Worm (Caenorhabditis elegans) whole organism, late embryonic: Measurements from ENCODE around the gene T15B7.14.
A peak's percentile ranks its signal among the peaks of the same experiment; 100 is the strongest.

Experiments
- C08G9.2 ChIP-seq: sonication (generic microtip); optimal IDR thresholded peaks from 2 replicates; lab custom pipeline; 2016; ENCODE audit warnings: mild to moderate bottlenecking, missing genetic modification characterization, moderate library complexity, missing compliant biosample characterization
- C38D4.7 ChIP-seq: fragments of 200-800 bp; sonication (Bioruptor generic); optimal IDR thresholded peaks from 2 replicates; lab custom pipeline; 2018; ENCODE audit warnings: mild to moderate bottlenecking, missing genetic modification characterization, moderate library complexity, missing compliant biosample characterization
- F13H6.1 ChIP-seq: sonication (generic microtip); optimal IDR thresholded peaks from 2 replicates; lab custom pipeline; 2016; ENCODE audit warnings: missing genetic modification characterization, missing compliant biosample characterization
- K02D7.2 ChIP-seq: sonication (generic microtip); optimal IDR thresholded peaks from 2 replicates; lab custom pipeline; 2017; ENCODE audit warnings: mild to moderate bottlenecking, missing genetic modification characterization, missing compliant biosample characterization
- K09A11.1 ChIP-seq: sonication (generic microtip); optimal IDR thresholded peaks from 2 replicates; lab custom pipeline; 2017; ENCODE audit warnings: antibody characterized with exemption, mild to moderate bottlenecking, missing genetic modification characterization, missing compliant biosample characterization; ENCODE audit not compliant: insufficient read depth
- T23F11.4 ChIP-seq: fragments of 200-800 bp; sonication (Bioruptor generic); optimal IDR thresholded peaks from 2 replicates; lab custom pipeline; 2018; ENCODE audit warnings: mild to moderate bottlenecking, missing genetic modification characterization, missing compliant biosample characterization
- Y22D7AL.16 ChIP-seq: sonication (generic microtip); optimal IDR thresholded peaks from 2 replicates; lab custom pipeline; 2016; ENCODE audit warnings: missing genetic modification characterization, missing compliant biosample characterization
- ama-1 ChIP-seq: fragments of 150-350 bp; optimal IDR thresholded peaks from 2 replicates; lab custom pipeline; 2014
- ceh-14 ChIP-seq: sonication (generic microtip); optimal IDR thresholded peaks from 2 replicates; lab custom pipeline; 2016; ENCODE audit warnings: missing genotype, missing genetic modification characterization, missing compliant biosample characterization
- ceh-19 ChIP-seq: fragments of 200-800 bp; sonication (Bioruptor generic); optimal IDR thresholded peaks from 2 replicates; lab custom pipeline; 2018; ENCODE audit warnings: mild to moderate bottlenecking, missing genetic modification characterization, missing compliant biosample characterization
- ceh-2 ChIP-seq: sonication (generic microtip); optimal IDR thresholded peaks from 2 replicates; lab custom pipeline; 2016; ENCODE audit warnings: missing genotype, missing genetic modification characterization, missing compliant biosample characterization
- ceh-22 ChIP-seq: sonication (generic microtip); optimal IDR thresholded peaks from 2 replicates; lab custom pipeline; 2017; ENCODE audit warnings: missing biosample characterization, missing genetic modification characterization
- ceh-31 ChIP-seq: sonication (generic microtip); optimal IDR thresholded peaks from 2 replicates; lab custom pipeline; 2016; ENCODE audit warnings: missing genetic modification characterization, missing compliant biosample characterization
- ceh-45 ChIP-seq: fragments of 200-800 bp; sonication (Bioruptor generic); IDR thresholded peaks from 2 replicates; pipeline ENCODE4 v1.3.6; 2022; ENCODE audit warnings: missing genetic modification reagents, missing genetic modification characterization, missing compliant biosample characterization
- ceh-48 ChIP-seq: sonication (generic microtip); optimal IDR thresholded peaks from 2 replicates; lab custom pipeline; 2016; ENCODE audit warnings: missing genetic modification characterization, inconsistent platforms, missing compliant biosample characterization
- ceh-6 ChIP-seq: fragments of 200-800 bp; sonication (Bioruptor generic); optimal IDR thresholded peaks from 2 replicates; lab custom pipeline; 2018; ENCODE audit warnings: mild to moderate bottlenecking, missing genetic modification characterization, missing compliant biosample characterization
- ceh-9 ChIP-seq: sonication (generic microtip); optimal IDR thresholded peaks from 2 replicates; lab custom pipeline; 2016; ENCODE audit warnings: mild to moderate bottlenecking, missing genetic modification characterization, inconsistent platforms, missing compliant biosample characterization
- che-1 ChIP-seq: sonication (generic microtip); optimal IDR thresholded peaks from 2 replicates; lab custom pipeline; 2016; ENCODE audit warnings: mild to moderate bottlenecking, missing genetic modification characterization, missing compliant biosample characterization
- dmd-4 ChIP-seq: sonication (generic microtip); optimal IDR thresholded peaks from 2 replicates; lab custom pipeline; 2016; ENCODE audit warnings: borderline replicate concordance, missing genetic modification characterization, missing compliant biosample characterization
- dve-1 ChIP-seq: sonication (generic microtip); optimal IDR thresholded peaks from 2 replicates; lab custom pipeline; 2017; ENCODE audit warnings: antibody characterized with exemption, mild to moderate bottlenecking, missing genetic modification characterization, missing compliant biosample characterization
- elt-2 ChIP-seq: sonication (generic microtip); optimal IDR thresholded peaks from 2 replicates; lab custom pipeline; 2016; ENCODE audit warnings: missing genetic modification reagents, missing genetic modification characterization, missing compliant biosample characterization
- elt-4 ChIP-seq: sonication (generic microtip); optimal IDR thresholded peaks from 2 replicates; lab custom pipeline; 2016; ENCODE audit warnings: missing genetic modification characterization, missing compliant biosample characterization
- eyg-1 ChIP-seq: sonication (generic microtip); optimal IDR thresholded peaks from 2 replicates; lab custom pipeline; 2016; ENCODE audit warnings: missing genotype, missing genetic modification characterization, missing compliant biosample characterization
- fax-1 ChIP-seq: sonication (generic microtip); optimal IDR thresholded peaks from 2 replicates; lab custom pipeline; 2016; ENCODE audit warnings: missing genotype, missing genetic modification characterization, missing compliant biosample characterization
- fkh-10 ChIP-seq: fragments of 150-350 bp; optimal IDR thresholded peaks from 2 replicates; lab custom pipeline; 2014; ENCODE audit warnings: missing biosample characterization, missing genetic modification reagents, missing genetic modification characterization
- fkh-6 ChIP-seq: sonication (generic microtip); optimal IDR thresholded peaks from 2 replicates; lab custom pipeline; 2016; ENCODE audit warnings: missing genetic modification characterization, missing compliant biosample characterization
- gmeb-2 ChIP-seq: sonication (generic microtip); optimal IDR thresholded peaks from 2 replicates; lab custom pipeline; 2016; ENCODE audit warnings: missing genetic modification characterization, inconsistent platforms, missing compliant biosample characterization
- hlh-30 ChIP-seq: sonication (generic microtip); optimal IDR thresholded peaks from 2 replicates; lab custom pipeline; 2017; ENCODE audit warnings: antibody characterized with exemption, missing genetic modification characterization, missing compliant biosample characterization; ENCODE audit not compliant: insufficient read depth
- hlh-6 ChIP-seq: sonication (generic microtip); optimal IDR thresholded peaks from 2 replicates; lab custom pipeline; 2016; ENCODE audit warnings: missing genotype, missing genetic modification characterization, missing compliant biosample characterization
- lin-11 ChIP-seq: fragments of 200-800 bp; sonication (Bioruptor generic); optimal IDR thresholded peaks from 2 replicates; lab custom pipeline; 2018; ENCODE audit warnings: mild to moderate bottlenecking, missing genetic modification characterization, missing compliant biosample characterization
- madf-2 ChIP-seq: sonication (generic microtip); optimal IDR thresholded peaks from 2 replicates; lab custom pipeline; 2017; ENCODE audit warnings: missing genetic modification characterization, missing compliant biosample characterization
- mec-3 ChIP-seq: sonication (generic microtip); optimal IDR thresholded peaks from 2 replicates; lab custom pipeline; 2016; ENCODE audit warnings: borderline replicate concordance, missing genetic modification characterization, missing compliant biosample characterization
- nfya-1 ChIP-seq: sonication (generic microtip); optimal IDR thresholded peaks from 2 replicates; lab custom pipeline; 2017; ENCODE audit warnings: missing genetic modification characterization, mild to moderate bottlenecking, missing compliant biosample characterization, antibody characterized with exemption, moderate library complexity
- nhr-11 ChIP-seq: fragments of 150-350 bp; optimal IDR thresholded peaks from 2 replicates; lab custom pipeline; 2014; ENCODE audit warnings: missing biosample characterization, missing genetic modification characterization
- nhr-232 ChIP-seq: sonication (generic microtip); optimal IDR thresholded peaks from 2 replicates; lab custom pipeline; 2016; ENCODE audit warnings: missing genetic modification characterization, missing compliant biosample characterization
- npax-4 ChIP-seq: sonication (generic microtip); optimal IDR thresholded peaks from 2 replicates; lab custom pipeline; 2016; ENCODE audit warnings: missing genetic modification characterization, missing compliant biosample characterization
- pag-3 ChIP-seq: sonication (generic microtip); optimal IDR thresholded peaks from 2 replicates; lab custom pipeline; 2016; ENCODE audit warnings: missing compliant biosample characterization, missing genetic modification characterization, borderline replicate concordance
- pat-9 ChIP-seq: fragments of 200-800 bp; sonication (Bioruptor generic); optimal IDR thresholded peaks from 2 replicates; lab custom pipeline; 2018; ENCODE audit warnings: mild to moderate bottlenecking, missing genetic modification characterization, moderate library complexity, missing compliant biosample characterization
- pax-1 ChIP-seq: fragments of 150-350 bp; optimal IDR thresholded peaks from 2 replicates; lab custom pipeline; 2014; ENCODE audit warnings: missing biosample characterization, missing genetic modification characterization
- pqm-1 ChIP-seq: sonication (generic microtip); optimal IDR thresholded peaks from 2 replicates; lab custom pipeline; 2016; ENCODE audit warnings: missing genetic modification characterization, missing compliant biosample characterization
- ref-2 ChIP-seq: sonication (generic microtip); optimal IDR thresholded peaks from 2 replicates; lab custom pipeline; 2016; ENCODE audit warnings: missing genetic modification characterization, missing compliant biosample characterization
- rnt-1 ChIP-seq: sonication (generic microtip); optimal IDR thresholded peaks from 2 replicates; lab custom pipeline; 2016; ENCODE audit warnings: missing genetic modification characterization, missing compliant biosample characterization
- sdc-2 ChIP-seq: sonication (generic microtip); optimal IDR thresholded peaks from 2 replicates; lab custom pipeline; 2016; ENCODE audit warnings: missing genotype, missing genetic modification characterization, missing compliant biosample characterization
- sox-2 ChIP-seq: fragments of 200-800 bp; sonication (Bioruptor generic); IDR thresholded peaks from 2 replicates; pipeline ENCODE4 v1.3.6; 2022; ENCODE audit warnings: missing genetic modification reagents, missing genetic modification characterization, missing compliant biosample characterization
- sox-4 ChIP-seq: sonication (generic microtip); optimal IDR thresholded peaks from 2 replicates; lab custom pipeline; 2017; ENCODE audit warnings: mild to moderate bottlenecking, missing genetic modification characterization, inconsistent platforms, missing compliant biosample characterization
- tbx-2 ChIP-seq: sonication (generic microtip); optimal IDR thresholded peaks from 2 replicates; lab custom pipeline; 2016; ENCODE audit warnings: missing genetic modification characterization, missing compliant biosample characterization
- unc-3 ChIP-seq, 2 experiments: fragments of 200-800 bp in 1 of 2; sonication (Bioruptor generic) in 1 of 2; sonication (generic microtip) in 1 of 2; conservative IDR thresholded peaks in 1 of 2; optimal IDR thresholded peaks in 1 of 2; 2 replicates each; pipeline versions ENCODE4 v1.3.6 to Lab custom; 2016 to 2022; ENCODE audit warnings: missing compliant biosample characterization in 2 of 2, missing genetic modification characterization in 2 of 2, missing genetic modification reagents in 1 of 2
- unc-55 ChIP-seq: sonication (generic microtip); optimal IDR thresholded peaks from 2 replicates; lab custom pipeline; 2017; ENCODE audit warnings: missing biosample characterization, missing genetic modification reagents, missing genetic modification characterization
- unc-86 ChIP-seq: sonication (generic microtip); optimal IDR thresholded peaks from 2 replicates; lab custom pipeline; 2016; ENCODE audit warnings: missing genetic modification characterization, missing compliant biosample characterization
- ztf-16 ChIP-seq: sonication (generic microtip); optimal IDR thresholded peaks from 2 replicates; lab custom pipeline; 2017; ENCODE audit warnings: missing genetic modification characterization, missing compliant biosample characterization

The T15B7.14 gene

DNA sequence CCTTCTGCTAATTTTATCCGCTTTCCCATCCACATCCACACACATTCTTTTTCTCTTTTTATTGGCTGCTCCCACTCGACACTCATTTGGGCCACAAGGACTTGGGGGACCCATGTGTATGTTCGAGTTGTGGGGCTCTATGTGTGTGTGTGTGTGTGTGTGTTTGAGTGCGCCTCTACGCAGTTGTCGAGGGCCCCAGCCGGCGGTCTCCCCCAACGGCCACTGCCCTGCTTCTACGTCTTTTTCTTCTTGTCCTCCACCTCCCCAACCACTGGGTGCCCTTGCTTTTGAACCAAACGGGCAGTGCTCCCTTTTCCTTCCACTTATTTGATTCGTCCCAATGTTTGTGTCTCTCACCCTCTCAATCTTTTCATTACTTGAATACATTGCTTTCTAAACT lies 45.5 kb upstream of the T15B7.14 start (continued):
- TF ChIP-seq ceh-22 (tag; lab: Kevin White, UChicago), result no peak
- TF ChIP-seq nfya-1, result peak; percentile 38
- TF ChIP-seq pat-9 (tag; lab: Kevin White, UChicago), result peak; percentile 29
- peak; percentile 10 for TF ChIP-seq sdc-2 (tag; lab: Kevin White, UChicago)

DNA sequence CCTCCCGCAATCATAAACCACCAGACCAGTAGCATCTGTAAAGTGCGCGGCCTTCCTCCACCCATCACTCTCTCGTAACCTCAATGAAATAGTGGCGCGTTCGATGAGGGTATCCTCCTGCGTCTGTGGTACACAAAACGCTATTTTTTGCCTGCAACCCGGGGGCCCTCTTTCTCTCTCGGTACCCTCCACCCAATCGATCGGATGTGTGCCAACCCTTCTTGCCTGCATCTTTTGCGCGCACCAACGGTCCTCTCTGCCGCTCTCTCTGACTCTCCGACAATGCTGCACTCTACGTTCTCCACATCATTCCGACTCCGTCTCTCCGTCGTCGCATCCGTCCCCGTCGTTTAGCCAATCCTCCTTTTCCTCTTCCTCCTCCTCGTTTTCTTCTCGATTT lies 44.3 kb upstream of the T15B7.14 start:
- TF ChIP-seq pqm-1 (peak; percentile 20), rnt-1 (tag; lab: Kevin White, UChicago) (peak; percentile 89), ref-2 (tag; lab: Kevin White, UChicago) (peak; percentile 85), ceh-9 (tag; lab: Kevin White, UChicago) (no peak), hlh-6 (peak; percentile 86), pag-3 (tag; lab: Kevin White, UChicago) (no peak), ceh-31 (tag; lab: Kevin White, UChicago) (peak; percentile 93), Y22D7AL.16 (tag; lab: Kevin White, UChicago) (no peak), eyg-1 (tag; lab: Kevin White, UChicago) (peak; percentile 33), ama-1 (no peak), unc-3 (GFP tag; conservative IDR thresholded peaks at IDR 0.05; lab: Robert Waterston, UW) (no peak), unc-3 (tag; optimal IDR thresholded peaks at IDR 0.05; lab: Kevin White, UChicago) (no peak), T23F11.4 (GFP tag; lab: Kevin White, UChicago) (no peak), ceh-22 (tag; lab: Kevin White, UChicago) (no peak), ceh-45 (GFP tag; lab: Robert Waterston, UW) (no peak), nhr-232 (no peak), ceh-19 (GFP tag; lab: Kevin White, UChicago) (peak; percentile 62), unc-86 (tag; lab: Kevin White, UChicago) (peak; percentile 44), nhr-11 (tag; lab: Kevin White, UChicago) (no peak), fkh-10 (GFP tag; lab: Kevin White, UChicago) (no peak), sdc-2 (tag; lab: Kevin White, UChicago) (peak; percentile 66), C08G9.2 (tag; lab: Kevin White, UChicago) (peak; percentile 54), fax-1 (tag; lab: Kevin White, UChicago) (peak; percentile 40), ztf-16 (tag; lab: Kevin White, UChicago) (peak; percentile 31), C38D4.7 (GFP tag; lab: Kevin White, UChicago) (no peak), F13H6.1 (tag; lab: Kevin White, UChicago) (peak; percentile 71), pax-1 (tag; lab: Kevin White, UChicago) (peak; percentile 35), lin-11 (tag; lab: Kevin White, UChicago) (no peak), nfya-1 (peak; percentile 89), fkh-6 (tag; lab: Kevin White, UChicago) (no peak), che-1 (tag; lab: Kevin White, UChicago) (no peak), K02D7.2 (tag; lab: Kevin White, UChicago) (no peak), dmd-4 (tag; lab: Kevin White, UChicago) (peak; percentile 60), npax-4 (tag; lab: Kevin White, UChicago) (no peak), mec-3 (tag; lab: Kevin White, UChicago) (peak; percentile 40), K09A11.1 (tag; lab: Kevin White, UChicago) (no peak), sox-4 (tag; lab: Kevin White, UChicago) (peak; percentile 8), gmeb-2 (tag; lab: Kevin White, UChicago) (peak; percentile 13), ceh-2 (tag; lab: Kevin White, UChicago) (peak; percentile 64), dve-1 (tag; lab: Kevin White, UChicago) (peak; percentile 26), ceh-14 (tag; lab: Kevin White, UChicago) (peak; percentile 80), hlh-30 (tag; lab: Kevin White, UChicago) (peak; percentile 50), unc-55 (peak; percentile 82), ceh-48 (tag; lab: Kevin White, UChicago) (peak; percentile 87), sox-2 (GFP tag; lab: Robert Waterston, UW) (no peak), elt-2 (tag; lab: Kevin White, UChicago) (no peak), ceh-6 (GFP tag; lab: Kevin White, UChicago) (peak; percentile 26), pat-9 (tag; lab: Kevin White, UChicago) (peak; percentile 19), madf-2 (peak; percentile 59), elt-4 (tag; lab: Kevin White, UChicago) (no peak), tbx-2 (tag; lab: Kevin White, UChicago) (peak; percentile 90)
